Worm (Caenorhabditis elegans) whole organism, L1 larva: ENCODE data around the gene T14B4.8.

Experiments used
- ceh-8 ChIP-seq: fragments of 200-800 bp; sonication (Bioruptor generic); optimal IDR thresholded peaks from 2 replicates; lab custom pipeline; 2018; ENCODE audit warnings: mild to moderate bottlenecking, missing genetic modification characterization, moderate library complexity, missing compliant biosample characterization
- dsc-1 ChIP-seq: sonication (generic microtip); optimal IDR thresholded peaks from 2 replicates; lab custom pipeline; 2016; ENCODE audit warnings: mild to moderate bottlenecking, missing genetic modification characterization, missing compliant biosample characterization
- efl-1 ChIP-seq, 4 experiments: fragments of 150-350 bp; optimal IDR thresholded peaks in 3 of 4; peaks in 1 of 4; 1 replicate in 1 of 4; 2 replicates in 3 of 4; lab custom pipeline; 2014; ENCODE audit warnings: missing biosample characterization in 2 of 4, missing genetic modification characterization in 2 of 4, missing genetic modification reagents in 2 of 4
- egl-27 ChIP-seq, 2 experiments: fragments of 150-350 bp in 1 of 2; sonication (generic microtip); optimal IDR thresholded peaks; 3 replicates each; lab custom pipeline; 2017 to 2018; ENCODE audit warnings: missing biosample characterization in 2 of 2, missing genetic modification characterization in 2 of 2, missing genetic modification reagents in 2 of 2
- elt-3 ChIP-seq, 6 experiments: fragments of 150-350 bp in 1 of 6; sonication (generic microtip); optimal IDR thresholded peaks; 2 replicates each; lab custom pipeline; 2017 to 2018; ENCODE audit warnings: missing biosample characterization in 6 of 6, missing genetic modification characterization in 6 of 6, inconsistent platforms in 1 of 6
- fkh-10 ChIP-seq: sonication (generic microtip); optimal IDR thresholded peaks from 2 replicates; lab custom pipeline; 2017; ENCODE audit warnings: missing biosample characterization, missing genetic modification reagents, missing genetic modification characterization
- fkh-4 ChIP-seq: sonication (generic microtip); optimal IDR thresholded peaks from 2 replicates; lab custom pipeline; 2016; ENCODE audit warnings: missing compliant biosample characterization, missing genetic modification characterization, borderline replicate concordance
- fkh-8 ChIP-seq: sonication (generic microtip); optimal IDR thresholded peaks from 2 replicates; lab custom pipeline; 2016; ENCODE audit warnings: mild to moderate bottlenecking, missing genetic modification characterization, missing compliant biosample characterization
- hlh-17 ChIP-seq: fragments of 200-800 bp; sonication (Bioruptor generic); optimal IDR thresholded peaks from 2 replicates; lab custom pipeline; 2018; ENCODE audit warnings: missing genetic modification characterization, mild to moderate bottlenecking, missing compliant biosample characterization, moderate library complexity, borderline replicate concordance
- hpl-2 ChIP-seq: fragments of 150-350 bp; optimal IDR thresholded peaks from 2 replicates; lab custom pipeline; 2014; ENCODE audit warnings: missing biosample characterization, missing genetic modification reagents, missing genetic modification characterization
- isw-1 ChIP-seq: fragments of 200-800 bp; sonication (Bioruptor generic); IDR thresholded peaks from 2 replicates; pipeline ENCODE4 v1.3.6; 2022; ENCODE audit warnings: missing genetic modification characterization, missing compliant biosample characterization
- jun-1 ChIP-seq: fragments of 150-350 bp; optimal IDR thresholded peaks from 2 replicates; lab custom pipeline; 2014; ENCODE audit warnings: missing biosample characterization, missing genetic modification reagents, missing genetic modification characterization
- lin-13 ChIP-seq: fragments of 150-350 bp; optimal IDR thresholded peaks from 2 replicates; lab custom pipeline; 2014; ENCODE audit warnings: missing biosample characterization, missing genetic modification reagents, missing genetic modification characterization
- lin-14 ChIP-seq: fragments of 200-800 bp; sonication (Bioruptor generic); optimal IDR thresholded peaks from 2 replicates; lab custom pipeline; 2018; ENCODE audit warnings: mild to moderate bottlenecking, missing genetic modification characterization, moderate library complexity, missing compliant biosample characterization
- lin-35 ChIP-seq, 2 experiments: fragments of 150-350 bp; optimal IDR thresholded peaks; 2 replicates each; lab custom pipeline; 2014; ENCODE audit warnings: missing biosample characterization in 2 of 2, missing genetic modification characterization in 2 of 2, missing genetic modification reagents in 2 of 2
- lsy-2 ChIP-seq, 2 experiments: fragments of 150-350 bp; optimal IDR thresholded peaks; 2 replicates each; lab custom pipeline; 2014; ENCODE audit warnings: missing biosample characterization in 2 of 2, missing genetic modification characterization in 2 of 2
- mab-9 ChIP-seq: fragments of 200-800 bp; sonication (Bioruptor generic); IDR thresholded peaks from 2 replicates; pipeline ENCODE4 v1.3.6; 2022; ENCODE audit warnings: missing genetic modification reagents, missing genetic modification characterization, missing compliant biosample characterization
- nhr-11 ChIP-seq: fragments of 150-350 bp; optimal IDR thresholded peaks from 2 replicates; lab custom pipeline; 2014; ENCODE audit warnings: missing biosample characterization, missing genetic modification characterization
- nhr-20 ChIP-seq: sonication (generic microtip); optimal IDR thresholded peaks from 2 replicates; lab custom pipeline; 2016; ENCODE audit warnings: mild to moderate bottlenecking, missing genetic modification characterization, missing compliant biosample characterization
- nhr-237 ChIP-seq: fragments of 150-350 bp; optimal IDR thresholded peaks from 2 replicates; lab custom pipeline; 2014; ENCODE audit warnings: missing biosample characterization, missing genetic modification characterization
- nhr-47 ChIP-seq: sonication (generic microtip); optimal IDR thresholded peaks from 2 replicates; lab custom pipeline; 2016; ENCODE audit warnings: mild to moderate bottlenecking, missing genetic modification characterization, moderate library complexity, missing compliant biosample characterization
- nhr-71 ChIP-seq: sonication (generic microtip); optimal IDR thresholded peaks from 2 replicates; lab custom pipeline; 2016; ENCODE audit warnings: mild to moderate bottlenecking, missing genetic modification characterization, moderate library complexity, missing compliant biosample characterization
- nhr-76 ChIP-seq: sonication (generic microtip); optimal IDR thresholded peaks from 2 replicates; lab custom pipeline; 2017; ENCODE audit warnings: missing biosample characterization, missing genetic modification characterization
- nhr-90 ChIP-seq: sonication (generic microtip); optimal IDR thresholded peaks from 2 replicates; lab custom pipeline; 2016; ENCODE audit warnings: mild to moderate bottlenecking, missing genetic modification characterization, missing compliant biosample characterization; ENCODE audit not compliant: poor library complexity
- pax-3 ChIP-seq: fragments of 200-800 bp; sonication (Bioruptor generic); optimal IDR thresholded peaks from 2 replicates; lab custom pipeline; 2018; ENCODE audit warnings: mild to moderate bottlenecking, missing genetic modification characterization, moderate library complexity, missing compliant biosample characterization
- pqm-1 ChIP-seq: sonication (generic microtip); optimal IDR thresholded peaks from 3 replicates; lab custom pipeline; 2017; ENCODE audit warnings: missing biosample characterization, missing genetic modification characterization
- rnt-1 ChIP-seq: sonication (generic microtip); optimal IDR thresholded peaks from 2 replicates; lab custom pipeline; 2016; ENCODE audit warnings: mild to moderate bottlenecking, missing genetic modification characterization, moderate library complexity, missing compliant biosample characterization
- sox-4 ChIP-seq: sonication (generic microtip); optimal IDR thresholded peaks from 2 replicates; lab custom pipeline; 2016; ENCODE audit warnings: missing genetic modification characterization, missing compliant biosample characterization
- sptf-1 ChIP-seq: fragments of 150-350 bp; optimal IDR thresholded peaks from 2 replicates; lab custom pipeline; 2014; ENCODE audit warnings: missing biosample characterization, missing genetic modification characterization
- swsn-7 ChIP-seq: sonication (generic microtip); optimal IDR thresholded peaks from 2 replicates; lab custom pipeline; 2016; ENCODE audit warnings: missing genetic modification characterization, missing compliant biosample characterization
- tbx-2 ChIP-seq: sonication (generic microtip); optimal IDR thresholded peaks from 2 replicates; lab custom pipeline; 2016; ENCODE audit warnings: missing genetic modification characterization, missing compliant biosample characterization
- tlp-1 ChIP-seq: fragments of 150-350 bp; optimal IDR thresholded peaks from 2 replicates; lab custom pipeline; 2014; ENCODE audit warnings: missing biosample characterization, missing genetic modification characterization
- unc-130 ChIP-seq: fragments of 150-350 bp; optimal IDR thresholded peaks from 2 replicates; lab custom pipeline; 2017; ENCODE audit warnings: missing biosample characterization, missing genetic modification characterization, inconsistent platforms
- unc-86 ChIP-seq: sonication (generic microtip); optimal IDR thresholded peaks from 2 replicates; lab custom pipeline; 2016; ENCODE audit warnings: missing genetic modification characterization, missing compliant biosample characterization
- xbp-1 ChIP-seq: sonication (generic microtip); optimal IDR thresholded peaks from 2 replicates; lab custom pipeline; 2016; ENCODE audit warnings: missing genetic modification characterization, missing compliant biosample characterization
- ztf-11 ChIP-seq, 2 experiments: sonication (generic microtip); optimal IDR thresholded peaks; 2 replicates each; lab custom pipeline; 2016 to 2017; ENCODE audit warnings: missing genetic modification characterization in 2 of 2, missing biosample characterization in 1 of 2, missing compliant biosample characterization in 1 of 2

The T14B4.8 gene

ce11 chrII:6695388-6695787 is 33.8 kb downstream of the T14B4.8 start, which contains the start of gene C18H9.5:
TSS of gene C18H9.5 (minus strand) at chrII:6695566.
- TF ChIP-seq lin-35 (GFP tag; optimal IDR thresholded peaks at IDR 0.05; lab: Kevin White, UChicago) (no peak), elt-3 (tag; optimal IDR thresholded peaks at IDR 0.05; lab: Kevin White, UChicago) (peak in 1 of 6 experiments; percentile 7), nhr-76 (tag; lab: Kevin White, UChicago) (no peak), fkh-8 (no peak), unc-130 (tag; lab: Kevin White, UChicago) (no peak), nhr-237 (tag; lab: Kevin White, UChicago) (no peak), nhr-20 (peak; percentile 5), lin-13 (no peak), tbx-2 (tag; lab: Kevin White, UChicago) (no peak)

ce11 chrII:6689088-6689487 is 40.1 kb downstream of the T14B4.8 start:
- TF ChIP-seq rnt-1 (no peak), swsn-7 (tag; lab: Kevin White, UChicago) (peak; percentile 28), efl-1 (optimal IDR thresholded peaks at IDR 0.05; lab: Kevin White, UChicago) (no peak), efl-1 (GFP tag; optimal IDR thresholded peaks at IDR 0.05 in 1 of 2; lab: Kevin White, UChicago) (peak in 1 of 2 experiments; percentile 19), pax-3 (tag; lab: Kevin White, UChicago) (peak; percentile 52), jun-1 (tag; lab: Kevin White, UChicago) (no peak), nhr-71 (tag; lab: Kevin White, UChicago) (peak; percentile 72), pqm-1 (tag; lab: Kevin White, UChicago) (no peak), nhr-90 (tag; lab: Kevin White, UChicago) (no peak), nhr-20 (peak; percentile 14), lin-14 (peak; percentile 59), unc-86 (tag; lab: Kevin White, UChicago) (peak; percentile 20), xbp-1 (tag; lab: Kevin White, UChicago) (peak; percentile 15), fkh-4 (peak; percentile 48), fkh-8 (peak; percentile 93), hlh-17 (GFP tag; lab: Kevin White, UChicago) (no peak), sox-4 (tag; lab: Kevin White, UChicago) (peak; percentile 61), ztf-11 (tag; optimal IDR thresholded peaks at IDR 0.05; lab: Kevin White, UChicago) (no peak), nhr-11 (tag; lab: Kevin White, UChicago) (peak; percentile 10), fkh-10 (GFP tag; lab: Kevin White, UChicago) (peak; percentile 27), ceh-8 (GFP tag; lab: Kevin White, UChicago) (peak; percentile 26), dsc-1 (tag; lab: Kevin White, UChicago) (peak; percentile 96), nhr-47 (tag; lab: Kevin White, UChicago) (peak; percentile 60), lsy-2 (tag; optimal IDR thresholded peaks at IDR 0.05; lab: Kevin White, UChicago) (peak in 1 of 2 experiments; percentile 4)

ce11 chrII:6685964-6686363 is 43.2 kb downstream of the T14B4.8 start:
- TF ChIP-seq nhr-237 (tag; lab: Kevin White, UChicago) (no peak), elt-3 (tag; optimal IDR thresholded peaks at IDR 0.05; lab: Kevin White, UChicago) (no peak), tlp-1 (tag; lab: Kevin White, UChicago) (no peak), lsy-2 (tag; optimal IDR thresholded peaks at IDR 0.05; lab: Kevin White, UChicago) (no peak), hpl-2 (no peak), sptf-1 (tag; lab: Kevin White, UChicago) (no peak), egl-27 (tag; optimal IDR thresholded peaks at IDR 0.05; lab: Kevin White, UChicago) (no peak), nhr-90 (tag; lab: Kevin White, UChicago) (no peak), fkh-10 (GFP tag; lab: Kevin White, UChicago) (no peak), isw-1 (GFP tag; lab: Robert Waterston, UW) (no peak), lin-35 (GFP tag; optimal IDR thresholded peaks at IDR 0.05; lab: Kevin White, UChicago) (no peak), mab-9 (GFP tag; lab: Robert Waterston, UW) (no peak)
- TF ChIP-seq, all 84 proteins: peak for 0
